Fruit fly (Drosophila melanogaster) whole organism, embryonic: ENCODE measurements around the gene LIMK1.
A peak's percentile ranks its signal among the peaks of the same experiment; 100 is the strongest.

ENCODE experiments used
- Atf-2 ChIP-seq: fragments of 200-800 bp; sonication (Bioruptor generic); optimal IDR thresholded peaks from 2 replicates; lab custom pipeline; 2016; ENCODE audit warnings: missing biosample characterization, missing genetic modification characterization
- CG10321 ChIP-seq: fragments of 200-800 bp; sonication (Bioruptor generic); IDR thresholded peaks from 2 replicates; pipeline ENCODE4 v1.3.6; 2022; ENCODE audit warnings: missing biosample characterization, missing genetic modification characterization
- CG10431 ChIP-seq: fragments of 200-800 bp; sonication (Bioruptor generic); optimal IDR thresholded peaks from 3 replicates; lab custom pipeline; 2018; ENCODE audit warnings: missing biosample characterization, mild to moderate bottlenecking, missing genetic modification characterization
- CG12155 ChIP-seq: fragments of 200-800 bp; sonication (Bioruptor generic); optimal IDR thresholded peaks from 3 replicates; lab custom pipeline; 2016; ENCODE audit warnings: missing biosample characterization, missing genetic modification characterization
- CG12219 ChIP-seq: fragments of 200-800 bp; sonication (Bioruptor generic); optimal IDR thresholded peaks from 3 replicates; lab custom pipeline; 2018; ENCODE audit warnings: missing biosample characterization, mild to moderate bottlenecking, missing genetic modification characterization
- CG12769 ChIP-seq: fragments of 200-800 bp; sonication (Bioruptor generic); optimal IDR thresholded peaks from 2 replicates; lab custom pipeline; 2019; ENCODE audit warnings: missing biosample characterization, mild to moderate bottlenecking, missing genetic modification characterization, moderate library complexity
- CG13894 ChIP-seq: fragments of 200-800 bp; sonication (Bioruptor generic); optimal IDR thresholded peaks from 3 replicates; lab custom pipeline; 2018; ENCODE audit warnings: missing biosample characterization, mild to moderate bottlenecking, missing genetic modification characterization, moderate library complexity
- CG15011 ChIP-seq: fragments of 200-800 bp; sonication (Bioruptor generic); optimal IDR thresholded peaks from 3 replicates; lab custom pipeline; 2018; ENCODE audit warnings: missing biosample characterization, mild to moderate bottlenecking, missing genetic modification characterization
- CG1647 ChIP-seq: fragments of 200-800 bp; sonication (Bioruptor generic); optimal IDR thresholded peaks from 3 replicates; lab custom pipeline; 2016; ENCODE audit warnings: missing biosample characterization, missing genetic modification characterization
- CG2120 ChIP-seq: fragments of 200-800 bp; sonication (Bioruptor generic); optimal IDR thresholded peaks from 3 replicates; lab custom pipeline; 2016; ENCODE audit warnings: missing biosample characterization, missing genetic modification characterization
- CG2202 ChIP-seq: fragments of 200-800 bp; sonication (Bioruptor generic); optimal IDR thresholded peaks from 2 replicates; lab custom pipeline; 2018; ENCODE audit warnings: missing biosample characterization, mild to moderate bottlenecking, missing genetic modification characterization
- CG2875 ChIP-seq: fragments of 200-800 bp; sonication (Bioruptor generic); optimal IDR thresholded peaks from 2 replicates; lab custom pipeline; 2017; ENCODE audit warnings: missing biosample characterization, mild to moderate bottlenecking, missing genetic modification characterization, missing genetic modification reagents
- CG31224 ChIP-seq: fragments of 200-800 bp; sonication (Bioruptor generic); IDR thresholded peaks from 2 replicates; pipeline ENCODE4 v1.3.6; 2022; ENCODE audit warnings: missing biosample characterization, missing genetic modification characterization
- CG3163 ChIP-seq: fragments of 200-800 bp; sonication (Bioruptor generic); optimal IDR thresholded peaks from 3 replicates; lab custom pipeline; 2016; ENCODE audit warnings: missing biosample characterization, missing genetic modification characterization
- CG32532 ChIP-seq: fragments of 200-800 bp; sonication (Bioruptor generic); IDR thresholded peaks from 2 replicates; pipeline ENCODE4 v1.3.6; 2022; ENCODE audit warnings: missing biosample characterization, missing genetic modification characterization
- CG4328 ChIP-seq: fragments of 200-800 bp; sonication (Bioruptor generic); optimal IDR thresholded peaks from 3 replicates; lab custom pipeline; 2017; ENCODE audit warnings: missing biosample characterization, missing genetic modification reagents, missing genetic modification characterization
- CG43689 ChIP-seq: fragments of 200-800 bp; sonication (Bioruptor generic); IDR thresholded peaks from 2 replicates; pipeline ENCODE4 v1.3.6; 2022; ENCODE audit warnings: missing biosample characterization, missing genetic modification characterization
- CG4730 ChIP-seq: fragments of 200-800 bp; sonication (Bioruptor generic); IDR thresholded peaks from 2 replicates; pipeline ENCODE4 v1.3.6; 2022; ENCODE audit warnings: missing biosample characterization, missing genetic modification characterization
- CG6272 ChIP-seq: fragments of 200-800 bp; sonication (Bioruptor generic); IDR thresholded peaks from 2 replicates; pipeline ENCODE4 v1.3.6; 2022; ENCODE audit warnings: missing biosample characterization, missing genetic modification characterization
- CG6689 ChIP-seq: fragments of 200-800 bp; sonication (Bioruptor generic); IDR thresholded peaks from 2 replicates; pipeline ENCODE4 v1.3.6; 2022; ENCODE audit warnings: missing biosample characterization, missing genetic modification characterization
- CG8388 ChIP-seq: fragments of 200-800 bp; sonication (Bioruptor generic); optimal IDR thresholded peaks from 2 replicates; lab custom pipeline; 2019; ENCODE audit warnings: missing biosample characterization, mild to moderate bottlenecking, missing genetic modification characterization, moderate library complexity
- CG8765 ChIP-seq: fragments of 200-800 bp; sonication (Bioruptor generic); IDR thresholded peaks from 2 replicates; pipeline ENCODE4 v1.3.6; 2022; ENCODE audit warnings: missing biosample characterization, missing genetic modification characterization
- CG9817 ChIP-seq: fragments of 200-800 bp; sonication (Bioruptor generic); optimal IDR thresholded peaks from 2 replicates; lab custom pipeline; 2018; ENCODE audit warnings: missing biosample characterization, mild to moderate bottlenecking, missing genetic modification characterization, moderate library complexity
- D19A ChIP-seq: fragments of 200-800 bp; optimal IDR thresholded peaks from 3 replicates; lab custom pipeline; 2019; ENCODE audit warnings: missing biosample characterization, mild to moderate bottlenecking, missing genetic modification characterization, moderate library complexity
- Dad ChIP-seq: fragments of 200-800 bp; sonication (Bioruptor generic); optimal IDR thresholded peaks from 3 replicates; lab custom pipeline; 2016; ENCODE audit warnings: missing biosample characterization, missing genetic modification characterization
- Doc3 ChIP-seq: fragments of 200-800 bp; sonication (Bioruptor generic); IDR thresholded peaks from 3 replicates; pipeline ENCODE4 v1.3.6; 2022; ENCODE audit warnings: missing biosample characterization, missing genetic modification characterization; ENCODE audit not compliant: partially characterized antibody
- Dp ChIP-seq: fragments of 200-800 bp; sonication (Bioruptor generic); optimal IDR thresholded peaks from 2 replicates; lab custom pipeline; 2018; ENCODE audit warnings: missing biosample characterization, mild to moderate bottlenecking, missing genetic modification characterization, moderate library complexity
- Fer1 ChIP-seq: fragments of 200-800 bp; sonication (Bioruptor generic); optimal IDR thresholded peaks from 2 replicates; lab custom pipeline; 2017; ENCODE audit warnings: missing biosample characterization, mild to moderate bottlenecking, missing genetic modification characterization
- MTF-1 ChIP-seq: fragments of 200-800 bp; sonication (Bioruptor generic); optimal IDR thresholded peaks from 2 replicates; lab custom pipeline; 2018; ENCODE audit warnings: missing biosample characterization, mild to moderate bottlenecking, missing genetic modification characterization, borderline replicate concordance
- Max ChIP-seq: fragments of 200-800 bp; sonication (Bioruptor generic); optimal IDR thresholded peaks from 2 replicates; lab custom pipeline; 2016; ENCODE audit warnings: missing biosample characterization, mild to moderate bottlenecking, missing genetic modification characterization
- Mes4 ChIP-seq: fragments of 200-800 bp; sonication (Bioruptor generic); optimal IDR thresholded peaks from 2 replicates; lab custom pipeline; 2016; ENCODE audit warnings: missing biosample characterization, missing genetic modification characterization
- Pdp1 ChIP-seq, 2 experiments: fragments of 200-800 bp; sonication (Bioruptor generic); optimal IDR thresholded peaks; 3 replicates each; lab custom pipeline; 2016; ENCODE audit warnings: missing biosample characterization in 2 of 2, missing genetic modification characterization in 2 of 2, mild to moderate bottlenecking in 1 of 2, moderate library complexity in 1 of 2
- ato ChIP-seq: fragments of 200-800 bp; sonication (Bioruptor generic); IDR thresholded peaks from 2 replicates; pipeline ENCODE4 v1.3.6; 2022; ENCODE audit warnings: missing biosample characterization, missing genetic modification characterization; ENCODE audit not compliant: partially characterized antibody
- az2 ChIP-seq: fragments of 200-800 bp; sonication (Bioruptor generic); optimal IDR thresholded peaks from 3 replicates; lab custom pipeline; 2016; ENCODE audit warnings: missing biosample characterization, missing genetic modification characterization
- bsh ChIP-seq, 2 experiments: fragments of 200-800 bp; sonication (Bioruptor generic); optimal IDR thresholded peaks; 2 replicates each; lab custom pipeline; 2017 to 2018; ENCODE audit warnings: mild to moderate bottlenecking in 2 of 2, missing biosample characterization in 2 of 2, missing genetic modification characterization in 2 of 2, moderate library complexity in 1 of 2
- dimm ChIP-seq: fragments of 200-800 bp; sonication (Bioruptor generic); IDR thresholded peaks from 2 replicates; pipeline ENCODE4 v1.3.6; 2022; ENCODE audit warnings: missing biosample characterization, missing genetic modification characterization
- ems ChIP-seq: fragments of 200-800 bp; sonication (Bioruptor generic); optimal IDR thresholded peaks from 3 replicates; lab custom pipeline; 2016; ENCODE audit warnings: missing biosample characterization, missing genetic modification characterization
- ewg ChIP-seq: fragments of 200-800 bp; sonication (Bioruptor generic); optimal IDR thresholded peaks from 3 replicates; lab custom pipeline; 2017; ENCODE audit warnings: mild to moderate bottlenecking, missing biosample characterization, missing genetic modification reagents, missing genetic modification characterization
- exex ChIP-seq: fragments of 200-800 bp; sonication (Bioruptor generic); optimal IDR thresholded peaks from 4 replicates; lab custom pipeline; 2018; ENCODE audit warnings: missing biosample characterization, mild to moderate bottlenecking, missing genetic modification characterization, moderate library complexity
- fu2 ChIP-seq: fragments of 200-800 bp; sonication (Bioruptor generic); optimal IDR thresholded peaks from 2 replicates; lab custom pipeline; 2016; ENCODE audit warnings: missing biosample characterization, missing genetic modification characterization
- ken ChIP-seq: fragments of 200-800 bp; sonication (Bioruptor generic); IDR thresholded peaks from 3 replicates; pipeline ENCODE4 v1.3.6; 2022; ENCODE audit warnings: missing biosample characterization, missing genetic modification characterization
- nau ChIP-seq: fragments of 200-800 bp; sonication (Bioruptor generic); optimal IDR thresholded peaks from 3 replicates; lab custom pipeline; 2017; ENCODE audit warnings: missing biosample characterization, mild to moderate bottlenecking, missing genetic modification characterization, missing genetic modification reagents
- pzg ChIP-seq: fragments of 200-800 bp; sonication (Bioruptor generic); optimal IDR thresholded peaks from 3 replicates; lab custom pipeline; 2018; ENCODE audit warnings: missing biosample characterization, mild to moderate bottlenecking, missing genetic modification characterization, moderate library complexity
- row ChIP-seq: fragments of 200-800 bp; sonication (Bioruptor generic); IDR thresholded peaks from 3 replicates; pipeline ENCODE4 v1.3.6; 2022; ENCODE audit warnings: missing biosample characterization, missing genetic modification characterization
- sd ChIP-seq: fragments of 200-800 bp; sonication (Bioruptor generic); optimal IDR thresholded peaks from 3 replicates; lab custom pipeline; 2018; ENCODE audit warnings: missing biosample characterization, mild to moderate bottlenecking, missing genetic modification characterization, moderate library complexity
- slbo ChIP-seq: fragments of 200-800 bp; sonication (Bioruptor generic); IDR thresholded peaks from 2 replicates; pipeline ENCODE4 v1.3.6; 2022; ENCODE audit warnings: missing biosample characterization, missing genetic modification characterization
- sna ChIP-seq: fragments of 200-800 bp; sonication (Bioruptor generic); IDR thresholded peaks from 2 replicates; pipeline ENCODE4 v1.3.6; 2022; ENCODE audit warnings: missing biosample characterization, missing genetic modification characterization; ENCODE audit not compliant: partially characterized antibody
- ssp ChIP-seq: fragments of 200-800 bp; sonication (Bioruptor generic); IDR thresholded peaks from 2 replicates; pipeline ENCODE4 v1.3.6; 2022; ENCODE audit warnings: missing biosample characterization, missing genetic modification characterization
- yki ChIP-seq: fragments of >200 bp; optimal IDR thresholded peaks from 3 replicates; lab custom pipeline; 2018

LIMK1 gene

DNA sequence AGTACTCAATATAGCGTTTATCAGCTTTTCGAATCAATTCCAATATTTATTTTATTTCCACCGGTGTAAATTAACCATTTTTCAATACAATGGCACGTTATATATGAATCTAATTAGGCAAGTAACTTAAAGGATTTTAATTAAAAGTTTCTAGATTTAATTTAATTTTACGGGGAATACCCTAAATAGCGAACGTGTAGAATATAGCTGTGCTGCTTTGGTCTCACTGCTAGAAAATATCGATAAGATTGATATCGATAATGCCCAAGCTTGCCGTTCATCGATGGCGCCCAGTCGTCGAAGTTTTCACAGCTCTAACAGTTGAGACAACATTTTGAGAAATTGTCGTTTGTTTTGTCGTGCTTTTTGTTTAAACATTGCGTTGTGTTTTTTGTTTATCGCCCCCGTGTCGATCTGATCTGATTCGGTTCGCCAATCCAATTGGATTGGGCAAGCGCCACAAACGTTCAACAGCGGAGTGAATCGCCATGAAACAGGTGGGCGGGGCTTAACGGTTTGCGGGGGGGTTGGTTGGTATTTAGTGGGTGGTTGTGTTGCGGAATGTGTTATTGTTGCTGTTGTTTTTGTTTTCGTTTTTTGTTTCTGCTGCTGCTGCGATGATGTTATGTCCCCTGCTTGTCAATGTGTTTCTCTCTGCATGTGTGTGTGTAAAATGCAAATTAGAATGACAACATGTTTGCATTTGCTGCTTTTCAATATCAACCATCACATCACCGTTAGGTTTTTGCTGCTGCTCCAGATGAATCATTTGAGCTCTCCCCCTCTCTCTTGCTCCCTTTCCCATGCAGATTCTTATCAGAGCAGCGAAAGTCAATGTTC, 39.5 kb upstream of the LIMK1 start, which contains the start of gene Tomosyn (continued):
- TF ChIP-seq sd (tag; lab: Kevin White, UChicago) (peak; percentile 98), CG10321 (GFP tag; lab: Robert Waterston, UW) (no peak), slbo (GFP tag; lab: Robert Waterston, UW) (no peak), ssp (GFP tag; lab: Robert Waterston, UW) (peak; percentile 49), Dad (GFP tag; lab: Kevin White, UChicago) (no peak), exex (tag; lab: Kevin White, UChicago) (peak; percentile 40), ewg (no peak), CG15011 (no peak), CG4328 (no peak), D19A (tag; lab: Kevin White, UChicago) (peak; percentile 24), CG12219 (GFP tag; lab: Kevin White, UChicago) (no peak), CG9817 (peak; percentile 28), CG2875 (GFP tag; lab: Kevin White, UChicago) (no peak), MTF-1 (GFP tag; lab: Kevin White, UChicago) (no peak), dimm (no peak), CG12769 (tag; lab: Kevin White, UChicago) (peak; percentile 14), CG8388 (peak; percentile 40), CG6689 (GFP tag; lab: Robert Waterston, UW) (no peak), CG12155 (no peak), yki (lab: Kevin White, UChicago) (no peak), CG13894 (tag; lab: Kevin White, UChicago) (no peak), row (GFP tag; lab: Robert Waterston, UW) (peak; percentile 77), CG2202 (tag; lab: Kevin White, UChicago) (no peak), Mes4 (GFP tag; lab: Kevin White, UChicago) (no peak), CG2120 (GFP tag; lab: Kevin White, UChicago) (peak; percentile 62), Fer1 (GFP tag; lab: Kevin White, UChicago) (peak; percentile 17), CG4730 (no peak), Atf-2 (GFP tag; lab: Kevin White, UChicago) (no peak), CG1647 (no peak), az2 (GFP tag; lab: Kevin White, UChicago) (peak; percentile 25), CG3163 (GFP tag; lab: Kevin White, UChicago) (no peak), ato (GFP tag; lab: Robert Waterston, UW) (peak; percentile 67), nau (GFP tag; lab: Kevin White, UChicago) (no peak), CG32532 (GFP tag; lab: Robert Waterston, UW) (peak; percentile 59; the same call in 1 of the 2 replicates), CG31224 (GFP tag; lab: Robert Waterston, UW) (no peak), ems (GFP tag; lab: Kevin White, UChicago) (peak; percentile 35), pzg (GFP tag; lab: Kevin White, UChicago) (peak; percentile 80), bsh (GFP tag; optimal IDR thresholded peaks at IDR 0.05; lab: Kevin White, UChicago) (peak in 1 of 2 experiments; percentile 58), CG8765 (GFP tag; lab: Robert Waterston, UW) (no peak), CG6272 (GFP tag; lab: Robert Waterston, UW) (0 out of 2 replicates have a peak, but pooled peaks have one; percentile 15), Max (GFP tag; lab: Kevin White, UChicago) (peak; percentile 49), sna (GFP tag; lab: Robert Waterston, UW) (0 out of 2 replicates have a peak, but pooled peaks have one; percentile 52), CG43689 (GFP tag; lab: Robert Waterston, UW) (no peak), Doc3 (peak; percentile 62), Pdp1 (GFP tag; optimal IDR thresholded peaks at IDR 0.05; lab: Kevin White, UChicago) (peak; percentile 15 to 33), Dp (GFP tag; lab: Kevin White, UChicago) (peak; percentile 43), fu2 (GFP tag; lab: Kevin White, UChicago) (peak; percentile 2), ken (GFP tag; lab: Robert Waterston, UW) (peak; percentile 22; the same call in 1 of the 3 replicates), CG10431 (GFP tag; lab: Kevin White, UChicago) (no peak)
